Fruit fly (Drosophila melanogaster) whole organism, wandering third instar larva: ENCODE data around the gene CG17996.

Experiments used
- CG9705 ChIP-seq: fragments of 200-800 bp; sonication (Bioruptor generic); optimal IDR thresholded peaks from 2 replicates; lab custom pipeline; 2018; ENCODE audit warnings: missing biosample characterization, mild to moderate bottlenecking, missing genetic modification characterization
- Dfd ChIP-seq: fragments of >200 bp; optimal IDR thresholded peaks from 2 replicates; lab custom pipeline; 2017; ENCODE audit warnings: missing biosample characterization, missing genetic modification characterization
- HLH106 ChIP-seq: fragments of 200-800 bp; optimal IDR thresholded peaks from 3 replicates; lab custom pipeline; 2019; ENCODE audit warnings: missing biosample characterization, mild to moderate bottlenecking, missing genetic modification characterization, moderate library complexity
- OdsH ChIP-seq: fragments of 200-800 bp; sonication (Bioruptor generic); optimal IDR thresholded peaks from 2 replicates; lab custom pipeline; 2016; ENCODE audit warnings: missing biosample characterization, mild to moderate bottlenecking, missing genetic modification characterization
- Rel ChIP-seq, 2 experiments: fragments of 200-800 bp; sonication (Bioruptor generic) in 1 of 2; optimal IDR thresholded peaks; 2 replicates in 1 of 2; 3 replicates in 1 of 2; lab custom pipeline; 2016 to 2019; ENCODE audit warnings: mild to moderate bottlenecking in 2 of 2, missing biosample characterization in 2 of 2, missing genetic modification characterization in 2 of 2, moderate library complexity in 1 of 2
- Vsx2 ChIP-seq: fragments of 200-300, 225-300 bp; sonication (Bioruptor generic); optimal IDR thresholded peaks from 2 replicates; lab custom pipeline; 2018; ENCODE audit warnings: missing biosample characterization, missing genetic modification characterization; ENCODE audit not compliant: partially characterized antibody
- dl ChIP-seq, 2 experiments: fragments of 175-275, 200-275 bp in 1 of 2; fragments of 200-275 bp in 1 of 2; sonication (Bioruptor generic); optimal IDR thresholded peaks; lab custom pipeline; 2018; ENCODE audit warnings: mild to moderate bottlenecking in 2 of 2, missing biosample characterization in 2 of 2, missing genetic modification characterization in 2 of 2, moderate library complexity in 2 of 2; ENCODE audit not compliant: partially characterized antibody in 2 of 2, insufficient read depth in 1 of 2
- lola ChIP-seq: fragments of >200 bp; optimal IDR thresholded peaks from 2 replicates; lab custom pipeline; 2017; ENCODE audit warnings: missing biosample characterization, missing genetic modification characterization
- pan ChIP-seq: fragments of >200 bp; optimal IDR thresholded peaks from 2 replicates; lab custom pipeline; 2017
- psq ChIP-seq: fragments of 200-800 bp; sonication (Bioruptor generic); optimal IDR thresholded peaks from 3 replicates; lab custom pipeline; 2017; ENCODE audit warnings: missing biosample characterization, mild to moderate bottlenecking, missing genetic modification characterization, moderate library complexity
- sage ChIP-seq: fragments of 200-800 bp; sonication (Bioruptor generic); optimal IDR thresholded peaks from 2 replicates; lab custom pipeline; 2016; ENCODE audit warnings: missing biosample characterization, mild to moderate bottlenecking, missing genetic modification characterization
- tai ChIP-seq: sonication (Bioruptor generic); optimal IDR thresholded peaks from 2 replicates; lab custom pipeline; 2016; ENCODE audit warnings: missing biosample characterization, missing genetic modification characterization
- usp ChIP-seq: fragments of >200 bp; optimal IDR thresholded peaks from 2 replicates; lab custom pipeline; 2017; ENCODE audit warnings: missing biosample characterization, missing genetic modification characterization
- woc ChIP-seq: sonication (Bioruptor generic); optimal IDR thresholded peaks from 2 replicates; lab custom pipeline; 2016; ENCODE audit warnings: missing biosample characterization, mild to moderate bottlenecking, missing genetic modification characterization

DNA sequence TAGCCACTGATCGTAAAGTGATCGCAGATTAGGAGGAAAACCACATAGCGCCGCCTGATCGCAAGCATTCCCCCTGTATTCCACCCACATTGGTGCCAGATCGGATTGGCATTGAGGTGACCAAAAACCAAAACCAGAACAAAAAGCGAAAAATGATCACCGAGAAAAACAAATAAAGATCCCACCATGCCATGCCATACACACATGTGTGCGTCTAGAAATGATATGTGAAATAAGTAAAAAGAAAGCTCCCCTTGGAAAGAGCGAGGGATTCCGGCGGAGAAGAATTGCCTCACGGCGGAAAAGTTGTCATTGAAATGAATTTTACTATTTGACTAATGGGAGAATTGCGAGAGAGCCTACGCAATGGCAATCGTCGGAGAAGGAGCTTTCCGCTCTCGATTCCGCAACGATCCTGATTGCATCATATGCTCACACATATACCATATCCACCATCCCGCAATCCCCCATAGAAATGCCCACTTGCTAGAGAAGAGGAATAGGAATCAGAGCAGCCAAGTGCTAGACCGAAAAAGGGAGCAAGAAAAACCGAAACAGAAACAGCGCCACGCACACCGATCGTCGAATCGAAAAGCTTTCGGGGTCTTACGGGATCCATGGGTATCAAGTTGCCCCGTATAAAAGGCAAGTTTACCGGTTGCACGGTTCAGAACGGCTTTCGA lies 35.4 kb upstream of the CG17996 start, which contains the start of gene Mhc:
- TF ChIP-seq Vsx2 (GFP tag; lab: Kevin White, UChicago) (no peak), psq (no peak), HLH106 (no peak), Dfd (GFP tag; lab: Kevin White, UChicago) (no peak), pan (lab: Kevin White, UChicago) (no peak), usp (no peak), lola (no peak), CG9705 (GFP tag; lab: Kevin White, UChicago) (no peak), Rel (GFP tag; optimal IDR thresholded peaks at IDR 0.05; lab: Kevin White, UChicago) (no peak), Rel (tag; optimal IDR thresholded peaks at IDR 0.05; lab: Kevin White, UChicago) (no peak), woc (no peak), dl (GFP tag; optimal IDR thresholded peaks at IDR 0.05; lab: Kevin White, UChicago; ENCODE audit: insufficient read depth in 1 of 2, partially characterized antibody in 2 of 2) (no peak), OdsH (GFP tag; lab: Kevin White, UChicago) (no peak), sage (GFP tag; lab: Kevin White, UChicago) (no peak), tai (GFP tag; lab: Kevin White, UChicago) (no peak)
